Worm (Caenorhabditis elegans) whole organism, late embryonic: ENCODE data around the gene ZK180.6.

Experiments used
- K09A11.1 ChIP-seq: sonication (generic microtip); optimal IDR thresholded peaks from 2 replicates; lab custom pipeline; 2017; ENCODE audit warnings: antibody characterized with exemption, mild to moderate bottlenecking, missing genetic modification characterization, missing compliant biosample characterization; ENCODE audit not compliant: insufficient read depth
- ama-1 ChIP-seq: fragments of 150-350 bp; optimal IDR thresholded peaks from 2 replicates; lab custom pipeline; 2014
- ceh-19 ChIP-seq: fragments of 200-800 bp; sonication (Bioruptor generic); optimal IDR thresholded peaks from 2 replicates; lab custom pipeline; 2018; ENCODE audit warnings: mild to moderate bottlenecking, missing genetic modification characterization, missing compliant biosample characterization
- dve-1 ChIP-seq: sonication (generic microtip); optimal IDR thresholded peaks from 2 replicates; lab custom pipeline; 2017; ENCODE audit warnings: antibody characterized with exemption, mild to moderate bottlenecking, missing genetic modification characterization, missing compliant biosample characterization
- ets-4 ChIP-seq: sonication (generic microtip); optimal IDR thresholded peaks from 2 replicates; lab custom pipeline; 2016; ENCODE audit warnings: missing genetic modification characterization, missing compliant biosample characterization
- fkh-10 ChIP-seq: fragments of 150-350 bp; optimal IDR thresholded peaks from 2 replicates; lab custom pipeline; 2014; ENCODE audit warnings: missing biosample characterization, missing genetic modification reagents, missing genetic modification characterization
- npax-4 ChIP-seq: sonication (generic microtip); optimal IDR thresholded peaks from 2 replicates; lab custom pipeline; 2016; ENCODE audit warnings: missing genetic modification characterization, missing compliant biosample characterization
- pag-3 ChIP-seq: sonication (generic microtip); optimal IDR thresholded peaks from 2 replicates; lab custom pipeline; 2016; ENCODE audit warnings: missing compliant biosample characterization, missing genetic modification characterization, borderline replicate concordance
- pha-4 ChIP-seq: fragments of 150-350 bp; optimal IDR thresholded peaks from 2 replicates; lab custom pipeline; 2018; ENCODE audit warnings: missing biosample characterization, missing genetic modification reagents, missing genetic modification characterization
- tbx-2 ChIP-seq: sonication (generic microtip); optimal IDR thresholded peaks from 2 replicates; lab custom pipeline; 2016; ENCODE audit warnings: missing genetic modification characterization, missing compliant biosample characterization
- unc-86 ChIP-seq: sonication (generic microtip); optimal IDR thresholded peaks from 2 replicates; lab custom pipeline; 2016; ENCODE audit warnings: missing genetic modification characterization, missing compliant biosample characterization

DNA sequence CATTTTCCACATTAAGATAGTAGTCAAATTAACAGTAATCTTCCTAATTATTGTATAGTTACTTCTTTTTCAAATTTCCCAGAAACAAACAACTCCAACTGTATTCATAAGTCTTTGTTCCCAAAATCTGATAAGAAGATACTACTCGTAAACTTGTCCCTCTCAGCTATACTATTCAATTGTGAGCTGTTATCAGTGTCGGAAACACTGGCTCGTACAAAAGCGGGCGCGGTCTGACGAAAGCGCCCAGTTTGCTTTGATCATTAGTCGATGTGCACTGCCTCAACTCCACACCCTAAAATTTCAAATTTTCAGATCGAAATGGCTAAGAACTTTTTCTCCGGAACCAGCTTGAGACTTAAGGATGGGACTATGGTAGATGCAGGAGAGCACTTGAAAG is 38.1 kb downstream of the ZK180.6 start, which contains the start of gene trx-3:
- TF ChIP-seq fkh-10: no peak
- TF ChIP-seq tbx-2 (tag; lab: Kevin White, UChicago): no peak
- TF ChIP-seq ceh-19 (GFP tag; lab: Kevin White, UChicago): no peak
- no peak for TF ChIP-seq npax-4
- TF ChIP-seq pha-4: no peak
- no peak for TF ChIP-seq K09A11.1
- TF ChIP-seq dve-1 (tag; lab: Kevin White, UChicago): no peak
- no peak for TF ChIP-seq unc-86
- TF ChIP-seq pag-3 (tag; lab: Kevin White, UChicago): no peak
- TF ChIP-seq ama-1: no peak
- no peak for TF ChIP-seq ets-4 (tag; lab: Kevin White, UChicago)
